Worm (Caenorhabditis elegans) whole organism, young adult: ENCODE results near the gene srh-174.

Source experiments
- akir-1 ChIP-seq: fragments of 200-800 bp; sonication (Bioruptor generic); optimal IDR thresholded peaks from 2 replicates; lab custom pipeline; 2018; ENCODE audit warnings: mild to moderate bottlenecking, missing genetic modification characterization, moderate library complexity, missing compliant biosample characterization
- aptf-3 ChIP-seq: fragments of 200-800 bp; sonication (Bioruptor generic); IDR thresholded peaks from 2 replicates; pipeline ENCODE4 v1.3.6; 2022; ENCODE audit warnings: missing genetic modification characterization, missing compliant biosample characterization
- ceh-79 ChIP-seq: sonication (generic microtip); optimal IDR thresholded peaks from 2 replicates; lab custom pipeline; 2017; ENCODE audit warnings: mild to moderate bottlenecking, missing genetic modification characterization, missing compliant biosample characterization
- hlh-26 ChIP-seq: fragments of 200-800 bp; sonication (Bioruptor generic); conservative IDR thresholded peaks from 2 replicates; pipeline ENCODE4 v1.3.6; 2022; ENCODE audit warnings: missing genetic modification reagents, missing genetic modification characterization, missing compliant biosample characterization
- nfya-1 ChIP-seq: sonication (generic microtip); optimal IDR thresholded peaks from 2 replicates; lab custom pipeline; 2017; ENCODE audit warnings: antibody characterized with exemption, missing compliant biosample characterization, missing genetic modification characterization, borderline replicate concordance; ENCODE audit not compliant: insufficient read depth
- nhr-27 ChIP-seq: fragments of 200-800 bp; sonication (Bioruptor generic); optimal IDR thresholded peaks from 2 replicates; lab custom pipeline; 2018; ENCODE audit warnings: mild to moderate bottlenecking, missing genetic modification characterization, moderate library complexity, missing compliant biosample characterization
- xnd-1 ChIP-seq: sonication (generic microtip); optimal IDR thresholded peaks from 2 replicates; lab custom pipeline; 2016; ENCODE audit warnings: missing genotype, missing genetic modification reagents, missing genetic modification characterization, missing compliant biosample characterization
- ztf-18 ChIP-seq: sonication (generic microtip); optimal IDR thresholded peaks from 2 replicates; lab custom pipeline; 2016; ENCODE audit warnings: missing genotype, mild to moderate bottlenecking, missing genetic modification characterization, missing compliant biosample characterization

DNA sequence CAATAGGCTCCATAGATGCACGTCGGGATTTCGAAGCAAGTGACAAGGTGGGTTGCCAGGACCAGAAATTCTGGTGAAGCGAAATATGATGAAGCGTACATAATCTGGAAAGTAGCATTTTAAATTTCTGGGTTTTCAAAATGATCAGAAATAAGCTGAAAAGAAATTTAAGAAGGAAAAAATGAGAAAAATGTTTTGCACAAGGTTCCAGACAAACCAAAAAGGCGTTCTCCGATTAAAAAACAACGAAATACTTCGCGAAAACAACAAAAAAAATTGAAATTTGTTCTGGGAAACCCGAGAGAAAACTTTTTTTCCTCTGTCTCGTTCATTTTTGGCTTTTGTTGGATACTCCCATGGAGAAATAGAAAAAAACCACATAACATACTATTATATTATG is 44.7 kb downstream of the srh-174 start, which contains the start of gene srh-252:
- TF ChIP-seq aptf-3 (GFP tag; lab: Robert Waterston, UW) (no peak), akir-1 (no peak), nfya-1 (tag; lab: Kevin White, UChicago) (no peak), ztf-18 (tag; lab: Kevin White, UChicago) (no peak), ceh-79 (tag; lab: Kevin White, UChicago) (no peak), xnd-1 (tag; lab: Kevin White, UChicago) (no peak), hlh-26 (GFP tag; lab: Robert Waterston, UW) (no peak), nhr-27 (tag; lab: Kevin White, UChicago) (no peak)
